Worm (Caenorhabditis elegans) whole organism, midembryonic: ENCODE data around the gene C16B8.2.

Experiments used
- T22C8.4 ChIP-seq: fragments of 200-800 bp; sonication (Bioruptor generic); IDR thresholded peaks from 2 replicates; pipeline ENCODE4 v1.3.6; 2022; ENCODE audit warnings: missing genetic modification characterization, missing compliant biosample characterization
- cog-1 ChIP-seq: sonication (generic microtip); optimal IDR thresholded peaks from 2 replicates; lab custom pipeline; 2016; ENCODE audit warnings: missing genetic modification characterization, missing compliant biosample characterization
- flt-1 ChIP-seq: fragments of 200-800 bp; sonication (Bioruptor generic); IDR thresholded peaks from 2 replicates; pipeline ENCODE4 v1.3.6; 2022; ENCODE audit warnings: missing genetic modification characterization, missing compliant biosample characterization
- klf-2 ChIP-seq: fragments of 200-800 bp; sonication (Bioruptor generic); conservative IDR thresholded peaks from 2 replicates; pipeline ENCODE4 v1.3.6; 2022; ENCODE audit warnings: missing genetic modification reagents, missing genetic modification characterization, missing compliant biosample characterization
- med-1 ChIP-seq: sonication (generic microtip); optimal IDR thresholded peaks from 2 replicates; lab custom pipeline; 2017; ENCODE audit warnings: missing genetic modification characterization, mild to moderate bottlenecking, missing compliant biosample characterization, antibody characterized with exemption, missing genetic modification reagents; ENCODE audit not compliant: insufficient read depth
- ref-1 ChIP-seq: fragments of 200-800 bp; sonication (Bioruptor generic); conservative IDR thresholded peaks from 2 replicates; pipeline ENCODE4 v1.3.6; 2022; ENCODE audit warnings: missing genetic modification reagents, missing genetic modification characterization, missing compliant biosample characterization
- tab-1 ChIP-seq: fragments of 200-800 bp; sonication (Bioruptor generic); IDR thresholded peaks from 2 replicates; pipeline ENCODE4 v1.3.6; 2022; ENCODE audit warnings: missing genetic modification characterization, missing compliant biosample characterization
- ztf-23 ChIP-seq: fragments of 200-800 bp; sonication (Bioruptor generic); IDR thresholded peaks from 2 replicates; pipeline ENCODE4 v1.3.6; 2022; ENCODE audit warnings: missing genetic modification reagents, missing genetic modification characterization, missing compliant biosample characterization
- ztf-29 ChIP-seq: fragments of 200-800 bp; sonication (Bioruptor generic); IDR thresholded peaks from 2 replicates; pipeline ENCODE4 v1.3.6; 2022; ENCODE audit warnings: missing genetic modification reagents, missing genetic modification characterization, missing compliant biosample characterization

- no peak for TF ChIP-seq ztf-29 (GFP tag; lab: Robert Waterston, UW)
- TF ChIP-seq cog-1 (tag; lab: Kevin White, UChicago) = no peak
- TF ChIP-seq ref-1 (GFP tag; lab: Robert Waterston, UW) = no peak
- no peak for TF ChIP-seq flt-1
- no peak for TF ChIP-seq klf-2 (GFP tag; lab: Robert Waterston, UW)
- TF ChIP-seq T22C8.4 (GFP tag; lab: Robert Waterston, UW) = no peak
- no peak for TF ChIP-seq tab-1 (GFP tag; lab: Robert Waterston, UW)
- no peak for TF ChIP-seq med-1
- no peak for TF ChIP-seq ztf-23
These were observed 46.5 kb downstream of the C16B8.2 start for ce11 chrX:3919689-3920088.
